Fruit fly (Drosophila melanogaster): ENCODE data around the gene CG3557.
A peak's percentile ranks its signal among the peaks of the same experiment; 100 is the strongest.

The CG3557 gene

DNA sequence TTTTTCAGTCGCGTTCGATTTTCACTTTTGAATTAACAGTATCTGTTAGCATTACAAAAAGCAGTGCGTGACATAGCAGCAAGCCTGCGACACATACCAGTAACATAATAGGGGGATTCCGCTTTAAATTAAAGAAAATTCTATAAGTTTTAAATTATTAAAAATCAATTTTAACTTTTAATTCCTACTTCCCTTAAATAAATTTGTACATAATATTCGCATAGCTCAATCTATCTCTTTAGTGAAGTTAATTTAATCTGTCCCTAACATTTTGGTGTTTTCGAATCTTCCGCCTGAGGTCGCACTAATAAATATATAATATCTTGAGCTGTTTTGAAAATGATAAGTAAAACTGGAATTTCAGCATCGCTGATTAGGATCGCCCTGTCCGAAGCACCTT, 34.9 kb upstream of the CG3557 start, which contains the start of gene CG9886 (continued):
- TF ChIP-seq CG1603 (tag; optimal IDR thresholded peaks at IDR 0.05) (peak; percentile 38), CG12659 (GFP tag; optimal IDR thresholded peaks at IDR 0.05) (peak; percentile 49), Spps (tag; optimal IDR thresholded peaks at IDR 0.05) (peak; percentile 39), Sox100B (GFP tag; optimal IDR thresholded peaks at IDR 0.05) (peak; percentile 39), HHEX (GFP tag; optimal IDR thresholded peaks at IDR 0.05) (peak; percentile 41), aop (GFP tag; IDR thresholded peaks at IDR 0.05) (no peak), CG7928 (GFP tag; optimal IDR thresholded peaks at IDR 0.05) (peak; percentile 22), Nf-YA (GFP tag; IDR thresholded peaks at IDR 0.05) (no peak), klu (GFP tag; IDR thresholded peaks at IDR 0.05) (no peak), CG32767 (GFP tag; IDR thresholded peaks at IDR 0.05) (peak; percentile 54; the same call in 1 of the 2 replicates), kah (GFP tag; optimal IDR thresholded peaks at IDR 0.05) (peak; percentile 5), CG1832 (GFP tag; optimal IDR thresholded peaks at IDR 0.05) (no peak), wor (GFP tag; IDR thresholded peaks at IDR 0.05) (no peak), nerfin-1 (tag; optimal IDR thresholded peaks at IDR 0.05) (peak; percentile 70), onecut (GFP tag; IDR thresholded peaks at IDR 0.05) (peak; percentile 33; the same call in 1 of the 2 replicates), CG10654 (GFP tag; optimal IDR thresholded peaks at IDR 0.05) (peak; percentile 41), CG32532 (GFP tag; IDR thresholded peaks at IDR 0.05) (peak; percentile 70), chinmo (GFP tag; IDR thresholded peaks at IDR 0.05; ENCODE audit: partially characterized antibody) (no peak), Pdp1 (GFP tag; optimal IDR thresholded peaks at IDR 0.05) (peak in 1 of 2 experiments; percentile 76), Bdp1 (GFP tag; optimal IDR thresholded peaks at IDR 0.05) (no peak), Vsx1 (GFP tag; optimal IDR thresholded peaks at IDR 0.05) (peak; percentile 44), CG17612 (GFP tag; IDR thresholded peaks at IDR 0.05) (no peak), Usf (GFP tag; optimal IDR thresholded peaks at IDR 0.05) (no peak), hkb (optimal IDR thresholded peaks at IDR 0.05) (no peak), hkb (GFP tag; IDR thresholded peaks at IDR 0.05) (peak; percentile 68), Fer3 (tag; optimal IDR thresholded peaks at IDR 0.05) (peak; percentile 50), dysf (GFP tag; IDR thresholded peaks at IDR 0.05) (no peak), CG12155 (GFP tag; optimal IDR thresholded peaks at IDR 0.05) (peak; percentile 56), PHDP (tag; optimal IDR thresholded peaks at IDR 0.05) (peak; percentile 83), CG4360 (GFP tag; IDR thresholded peaks at IDR 0.05) (no peak), sc (optimal IDR thresholded peaks at IDR 0.05) (no peak), sc (GFP tag; optimal IDR thresholded peaks at IDR 0.05) (peak; percentile 49), sob (GFP tag; IDR thresholded peaks at IDR 0.05) (peak; percentile 49), NfI (GFP tag; optimal IDR thresholded peaks at IDR 0.05) (peak; percentile 62), CG4617 (GFP tag; optimal IDR thresholded peaks at IDR 0.05; ENCODE audit: borderline replicate concordance) (peak; percentile 62), ssp (GFP tag; IDR thresholded peaks at IDR 0.05) (peak; percentile 45), odd (GFP tag; optimal IDR thresholded peaks at IDR 0.05) (peak; percentile 35), CG7745 (tag; optimal IDR thresholded peaks at IDR 0.05) (no peak), Xrp1 (GFP tag; IDR thresholded peaks at IDR 0.05) (peak; percentile 82), CHES-1-like (GFP tag; optimal IDR thresholded peaks at IDR 0.05) (no peak), CG14441 (GFP tag; IDR thresholded peaks at IDR 0.05) (peak; percentile 60), CG6683 (GFP tag; optimal IDR thresholded peaks at IDR 0.05) (peak; percentile 5), CG13424 (tag; optimal IDR thresholded peaks at IDR 0.05) (peak; percentile 83), CG7271 (tag; optimal IDR thresholded peaks at IDR 0.05) (peak; percentile 14), CG31224 (GFP tag; IDR thresholded peaks at IDR 0.05) (no peak), CG1529 (GFP tag; optimal IDR thresholded peaks at IDR 0.05) (peak; percentile 18), Deaf1 (tag; optimal IDR thresholded peaks at IDR 0.05) (peak; percentile 44), wek (GFP tag; optimal IDR thresholded peaks at IDR 0.05) (peak; percentile 99), Elba2 (GFP tag; optimal IDR thresholded peaks at IDR 0.05) (no peak), CG15269 (tag; optimal IDR thresholded peaks at IDR 0.05) (peak; percentile 71)

All from whole organism, embryonic.